Fruit fly (Drosophila melanogaster) whole organism, embryonic: ENCODE measurements around the gene cbt.
A peak's percentile ranks its signal among the peaks of the same experiment; 100 is the strongest.

ENCODE experiments used
- CG10274 ChIP-seq: fragments of 200-800 bp; sonication (Bioruptor generic); optimal IDR thresholded peaks from 3 replicates; lab custom pipeline; 2017; ENCODE audit warnings: missing biosample characterization, mild to moderate bottlenecking, missing genetic modification characterization
- CG10431 ChIP-seq: fragments of 200-800 bp; sonication (Bioruptor generic); optimal IDR thresholded peaks from 3 replicates; lab custom pipeline; 2018; ENCODE audit warnings: missing biosample characterization, mild to moderate bottlenecking, missing genetic modification characterization
- CG10959 ChIP-seq: fragments of 200-800 bp; sonication (Bioruptor generic); IDR thresholded peaks from 2 replicates; pipeline ENCODE4 v1.3.6; 2022; ENCODE audit warnings: missing biosample characterization, missing genetic modification characterization
- CG14710 ChIP-seq: fragments of 200-800 bp; sonication (Bioruptor generic); optimal IDR thresholded peaks from 3 replicates; lab custom pipeline; 2019; ENCODE audit warnings: missing biosample characterization, mild to moderate bottlenecking, missing genetic modification characterization, moderate library complexity
- CG1792 ChIP-seq: fragments of 200-800 bp; sonication (Bioruptor generic); optimal IDR thresholded peaks from 2 replicates; lab custom pipeline; 2016; ENCODE audit warnings: missing biosample characterization, missing genetic modification characterization
- CG1832 ChIP-seq: fragments of 200-800 bp; sonication (Bioruptor generic); optimal IDR thresholded peaks from 2 replicates; lab custom pipeline; 2017; ENCODE audit warnings: missing biosample characterization, mild to moderate bottlenecking, missing genetic modification characterization, inconsistent platforms
- CG2116 ChIP-seq: fragments of 200-800 bp; sonication (Bioruptor generic); optimal IDR thresholded peaks from 3 replicates; lab custom pipeline; 2018; ENCODE audit warnings: missing biosample characterization, mild to moderate bottlenecking, missing genetic modification characterization
- CG2199 ChIP-seq: fragments of 200-800 bp; sonication (Bioruptor generic); IDR thresholded peaks from 3 replicates; pipeline ENCODE4 v1.3.6; 2022; ENCODE audit warnings: missing biosample characterization, missing genetic modification characterization
- CG2202 ChIP-seq: fragments of 200-800 bp; sonication (Bioruptor generic); optimal IDR thresholded peaks from 2 replicates; lab custom pipeline; 2018; ENCODE audit warnings: missing biosample characterization, mild to moderate bottlenecking, missing genetic modification characterization
- CG34376 ChIP-seq: fragments of 200-800 bp; sonication (Bioruptor generic); optimal IDR thresholded peaks from 2 replicates; lab custom pipeline; 2018; ENCODE audit warnings: missing biosample characterization, mild to moderate bottlenecking, missing genetic modification characterization
- CG4854 ChIP-seq: fragments of 200-800 bp; sonication (Bioruptor generic); optimal IDR thresholded peaks from 2 replicates; lab custom pipeline; 2016; ENCODE audit warnings: missing biosample characterization, missing genetic modification characterization, inconsistent platforms
- CG5180 ChIP-seq: fragments of 200-800 bp; sonication (Bioruptor generic); optimal IDR thresholded peaks from 3 replicates; lab custom pipeline; 2017; ENCODE audit warnings: missing biosample characterization, missing genetic modification characterization, mild to moderate bottlenecking, moderate library complexity, missing genetic modification reagents
- CG6272 ChIP-seq: fragments of 200-800 bp; sonication (Bioruptor generic); IDR thresholded peaks from 2 replicates; pipeline ENCODE4 v1.3.6; 2022; ENCODE audit warnings: missing biosample characterization, missing genetic modification characterization
- CG6791 ChIP-seq: fragments of 200-800 bp; sonication (Bioruptor generic); IDR thresholded peaks from 3 replicates; pipeline ENCODE4 v1.3.6; 2022; ENCODE audit warnings: missing biosample characterization, missing genetic modification characterization; ENCODE audit not compliant: partially characterized antibody
- CG9215 ChIP-seq: fragments of 200-800 bp; sonication (Bioruptor generic); IDR thresholded peaks from 2 replicates; pipeline ENCODE4 v1.3.6; 2022; ENCODE audit warnings: missing biosample characterization, missing genetic modification characterization
- Drgx ChIP-seq: fragments of 200-800 bp; sonication (Bioruptor generic); IDR thresholded peaks from 2 replicates; pipeline ENCODE4 v1.3.6; 2022; ENCODE audit warnings: missing biosample characterization, missing genetic modification characterization
- HLH54F ChIP-seq: fragments of 200-800 bp; sonication (Bioruptor generic); optimal IDR thresholded peaks from 3 replicates; lab custom pipeline; 2016; ENCODE audit warnings: missing biosample characterization, missing genetic modification characterization
- HmgD ChIP-seq: fragments of 200-800 bp; sonication (Bioruptor generic); optimal IDR thresholded peaks from 3 replicates; lab custom pipeline; 2016; ENCODE audit warnings: missing biosample characterization, missing genetic modification characterization
- Hmx ChIP-seq: fragments of 200-800 bp; sonication (Bioruptor generic); optimal IDR thresholded peaks from 2 replicates; lab custom pipeline; 2016; ENCODE audit warnings: missing biosample characterization, missing genetic modification characterization
- Hr78 ChIP-seq, 2 experiments: fragments of 200-800 bp in 1 of 2; fragments of >200 bp in 1 of 2; sonication (Bioruptor generic) in 1 of 2; optimal IDR thresholded peaks; 2 replicates each; lab custom pipeline; 2017 to 2019; ENCODE audit warnings: missing biosample characterization in 2 of 2, missing genetic modification characterization in 2 of 2, mild to moderate bottlenecking in 1 of 2, moderate library complexity in 1 of 2
- MTF-1 ChIP-seq: fragments of 200-800 bp; sonication (Bioruptor generic); optimal IDR thresholded peaks from 2 replicates; lab custom pipeline; 2018; ENCODE audit warnings: missing biosample characterization, mild to moderate bottlenecking, missing genetic modification characterization, borderline replicate concordance
- Med ChIP-seq: fragments of 200-800 bp; sonication (Bioruptor generic); peaks from one replicate; lab custom pipeline; 2016; ENCODE audit warnings: missing biosample characterization, missing genetic modification characterization, mild to moderate bottlenecking, inconsistent platforms, moderate library complexity
- Mrtf ChIP-seq: fragments of 200-800 bp; sonication (Bioruptor generic); IDR thresholded peaks from 3 replicates; pipeline ENCODE4 v1.3.6; 2022; ENCODE audit warnings: missing biosample characterization, missing genetic modification characterization
- NC2α ChIP-seq: fragments of 200-800 bp; sonication (Bioruptor generic); optimal IDR thresholded peaks from 2 replicates; lab custom pipeline; 2016; ENCODE audit warnings: missing biosample characterization, missing genetic modification characterization
- Oaz ChIP-seq: fragments of 200-800 bp; sonication (Bioruptor generic); IDR thresholded peaks from 2 replicates; pipeline ENCODE4 v1.3.6; 2022; ENCODE audit warnings: missing biosample characterization, missing genetic modification characterization
- PHDP ChIP-seq: fragments of 200-800 bp; sonication (Bioruptor generic); optimal IDR thresholded peaks from 3 replicates; lab custom pipeline; 2018; ENCODE audit warnings: missing biosample characterization, mild to moderate bottlenecking, missing genetic modification characterization, moderate library complexity
- Rfx ChIP-seq: fragments of 200-800 bp; sonication (Bioruptor generic); IDR thresholded peaks from 2 replicates; pipeline ENCODE4 v1.3.6; 2022; ENCODE audit warnings: missing biosample characterization, missing genetic modification characterization
- Side ChIP-seq: fragments of 200-800 bp; sonication (Bioruptor generic); optimal IDR thresholded peaks from 2 replicates; lab custom pipeline; 2016; ENCODE audit warnings: missing biosample characterization, missing genetic modification characterization
- Six4 ChIP-seq: fragments of 200-800 bp; sonication (Bioruptor generic); optimal IDR thresholded peaks from 2 replicates; lab custom pipeline; 2016; ENCODE audit warnings: missing biosample characterization, missing genetic modification characterization
- ci ChIP-seq: fragments of 200-800 bp; sonication (Bioruptor generic); IDR thresholded peaks from 3 replicates; pipeline ENCODE4 v1.3.6; 2022; ENCODE audit warnings: missing biosample characterization, missing genetic modification characterization
- dysf ChIP-seq: fragments of 200-800 bp; sonication (Bioruptor generic); IDR thresholded peaks from 3 replicates; pipeline ENCODE4 v1.3.6; 2022; ENCODE audit warnings: missing biosample characterization, missing genetic modification characterization
- ems ChIP-seq: fragments of 200-800 bp; sonication (Bioruptor generic); optimal IDR thresholded peaks from 3 replicates; lab custom pipeline; 2016; ENCODE audit warnings: missing biosample characterization, missing genetic modification characterization
- fu2 ChIP-seq: fragments of 200-800 bp; sonication (Bioruptor generic); optimal IDR thresholded peaks from 2 replicates; lab custom pipeline; 2016; ENCODE audit warnings: missing biosample characterization, missing genetic modification characterization
- gce ChIP-seq: fragments of 200-800 bp; sonication (Bioruptor generic); IDR thresholded peaks from 3 replicates; pipeline ENCODE4 v1.3.6; 2022; ENCODE audit warnings: missing biosample characterization, missing genetic modification characterization
- gfzf ChIP-seq: fragments of 200-800 bp; sonication (Bioruptor generic); optimal IDR thresholded peaks from 2 replicates; lab custom pipeline; 2016; ENCODE audit warnings: missing biosample characterization, mild to moderate bottlenecking, missing genetic modification characterization, moderate library complexity
- grau ChIP-seq: fragments of 200-800 bp; optimal IDR thresholded peaks from 3 replicates; lab custom pipeline; 2019; ENCODE audit warnings: missing biosample characterization, mild to moderate bottlenecking, missing genetic modification characterization, moderate library complexity
- ham ChIP-seq: fragments of 200-800 bp; sonication (Bioruptor generic); IDR thresholded peaks from 2 replicates; pipeline ENCODE4 v1.3.6; 2022; ENCODE audit warnings: missing biosample characterization, missing genetic modification characterization
- hbn ChIP-seq: fragments of 200-800 bp; sonication (Bioruptor generic); IDR thresholded peaks from 2 replicates; pipeline ENCODE4 v1.3.6; 2022; ENCODE audit warnings: missing biosample characterization, missing genetic modification characterization; ENCODE audit not compliant: partially characterized antibody
- knrl ChIP-seq: fragments of 200-800 bp; sonication (Bioruptor generic); IDR thresholded peaks from 3 replicates; pipeline ENCODE4 v1.3.6; 2022; ENCODE audit warnings: missing biosample characterization, missing genetic modification characterization; ENCODE audit not compliant: partially characterized antibody
- lmd ChIP-seq: fragments of 200-800 bp; sonication (Bioruptor generic); IDR thresholded peaks from 2 replicates; pipeline ENCODE4 v1.3.6; 2022; ENCODE audit warnings: missing biosample characterization, missing genetic modification characterization
- nmo ChIP-seq: fragments of 200-800 bp; sonication (Bioruptor generic); optimal IDR thresholded peaks from 2 replicates; lab custom pipeline; 2018; ENCODE audit warnings: missing biosample characterization, mild to moderate bottlenecking, missing genetic modification characterization, moderate library complexity
- pho ChIP-seq: fragments of 200-800 bp; sonication (Bioruptor generic); optimal IDR thresholded peaks from 2 replicates; lab custom pipeline; 2016; ENCODE audit warnings: missing biosample characterization, missing genetic modification characterization
- repo ChIP-seq: fragments of 200-800 bp; sonication (Bioruptor generic); optimal IDR thresholded peaks from 2 replicates; lab custom pipeline; 2016; ENCODE audit warnings: missing biosample characterization, missing genetic modification characterization
- slbo ChIP-seq: fragments of 200-800 bp; sonication (Bioruptor generic); IDR thresholded peaks from 2 replicates; pipeline ENCODE4 v1.3.6; 2022; ENCODE audit warnings: missing biosample characterization, missing genetic modification characterization
- slou ChIP-seq: fragments of 200-800 bp; sonication (Bioruptor generic); optimal IDR thresholded peaks from 3 replicates; lab custom pipeline; 2016; ENCODE audit warnings: missing biosample characterization, missing genetic modification characterization
- ssp ChIP-seq: fragments of 200-800 bp; sonication (Bioruptor generic); IDR thresholded peaks from 2 replicates; pipeline ENCODE4 v1.3.6; 2022; ENCODE audit warnings: missing biosample characterization, missing genetic modification characterization
- tio ChIP-seq: fragments of 200-800 bp; sonication (Bioruptor generic); optimal IDR thresholded peaks from 2 replicates; lab custom pipeline; 2017; ENCODE audit warnings: missing biosample characterization, missing genetic modification characterization, inconsistent platforms
- trem ChIP-seq: fragments of 200-800 bp; optimal IDR thresholded peaks from 3 replicates; lab custom pipeline; 2019; ENCODE audit warnings: missing biosample characterization, mild to moderate bottlenecking, missing genetic modification characterization, moderate library complexity
- zen ChIP-seq: fragments of 200-800 bp; sonication (Bioruptor generic); optimal IDR thresholded peaks from 3 replicates; lab custom pipeline; 2018; ENCODE audit warnings: missing biosample characterization, mild to moderate bottlenecking, missing genetic modification characterization, moderate library complexity

Gene cbt

dm6 chr2L:429680-430484 is 49.6 kb downstream of the cbt start (continued):
- peak; percentile 66 for TF ChIP-seq CG9215 (GFP tag; lab: Robert Waterston, UW)
- peak; percentile 12 for TF ChIP-seq tio (GFP tag; lab: Kevin White, UChicago)
- TF ChIP-seq hbn (GFP tag; lab: Robert Waterston, UW), result no peak
- peak; percentile 91 for TF ChIP-seq Med (GFP tag; lab: Kevin White, UChicago)
- peak; percentile 65 for TF ChIP-seq Side (GFP tag; lab: Kevin White, UChicago)
- TF ChIP-seq CG34376 (GFP tag; lab: Kevin White, UChicago), result no peak
- TF ChIP-seq CG5180 (GFP tag; lab: Kevin White, UChicago), result no peak
- peak; percentile 34 for TF ChIP-seq Six4
- no peak for TF ChIP-seq fu2 (GFP tag; lab: Kevin White, UChicago)
- TF ChIP-seq dysf (GFP tag; lab: Robert Waterston, UW), result peak; percentile 59; the same call in 2 of the 3 replicates
- TF ChIP-seq CG14710 (tag; lab: Kevin White, UChicago), result peak; percentile 48
- no peak for TF ChIP-seq NC2α
- TF ChIP-seq CG10431 (GFP tag; lab: Kevin White, UChicago), result no peak
- TF ChIP-seq ham, result no peak
- no peak for TF ChIP-seq CG1832 (GFP tag; lab: Kevin White, UChicago)
- peak; percentile 12 for TF ChIP-seq CG4854 (GFP tag; lab: Kevin White, UChicago)
- peak; percentile 0 for TF ChIP-seq CG2202 (tag; lab: Kevin White, UChicago)
- TF ChIP-seq CG10274 (GFP tag; lab: Kevin White, UChicago), result no peak
- TF ChIP-seq pho (GFP tag; lab: Kevin White, UChicago), result peak; percentile 52
- TF ChIP-seq knrl (GFP tag; lab: Robert Waterston, UW), result 0 out of 3 replicates have a peak, but pooled peaks have one; percentile 32
- no peak for TF ChIP-seq gce
- TF ChIP-seq lmd (GFP tag; lab: Robert Waterston, UW), result peak; percentile 43; the same call in 1 of the 2 replicates
- TF ChIP-seq grau, result peak; percentile 44
- TF ChIP-seq PHDP (tag; lab: Kevin White, UChicago), result peak; percentile 29
- peak; percentile 58 for TF ChIP-seq Drgx
- peak; percentile 41; the same call in 1 of the 2 replicates for TF ChIP-seq CG10959 (GFP tag; lab: Robert Waterston, UW)
- no peak for TF ChIP-seq repo (GFP tag; lab: Kevin White, UChicago)
- TF ChIP-seq CG2116 (GFP tag; lab: Kevin White, UChicago), result no peak
- TF ChIP-seq slou (GFP tag; lab: Kevin White, UChicago), result no peak
- TF ChIP-seq HLH54F (GFP tag; lab: Kevin White, UChicago), result peak; percentile 37
- peak; percentile 66 for TF ChIP-seq slbo (GFP tag; lab: Robert Waterston, UW)
- no peak for TF ChIP-seq zen (tag; lab: Kevin White, UChicago)
- no peak for TF ChIP-seq CG6791 (GFP tag; lab: Robert Waterston, UW)
- TF ChIP-seq MTF-1, result no peak
- peak; percentile 38 for TF ChIP-seq ems
- TF ChIP-seq Hmx, result no peak
- TF ChIP-seq CG1792 (GFP tag; lab: Kevin White, UChicago), result peak; percentile 5
- peak; percentile 35; the same call in 1 of the 3 replicates for TF ChIP-seq Mrtf (GFP tag; lab: Robert Waterston, UW)
- no peak for TF ChIP-seq HmgD (GFP tag; lab: Kevin White, UChicago)
- TF ChIP-seq Hr78 (GFP tag; optimal IDR thresholded peaks at IDR 0.05; lab: Kevin White, UChicago), result peak in 1 of 2 experiments; percentile 89
- no peak for TF ChIP-seq CG2199
- TF ChIP-seq ci (GFP tag; lab: Robert Waterston, UW), result peak; percentile 49; the same call in 1 of the 3 replicates
- no peak for TF ChIP-seq gfzf (GFP tag; lab: Kevin White, UChicago)
- 0 out of 2 replicates have a peak, but pooled peaks have one; percentile 49 for TF ChIP-seq CG6272 (GFP tag; lab: Robert Waterston, UW)
- TF ChIP-seq Rfx, result peak; percentile 64; the same call in 1 of the 2 replicates
- TF ChIP-seq nmo (GFP tag; lab: Kevin White, UChicago), result peak; percentile 49
- TF ChIP-seq ssp (GFP tag; lab: Robert Waterston, UW), result peak; percentile 25; the same call in 1 of the 2 replicates
- TF ChIP-seq trem (tag; lab: Kevin White, UChicago), result peak; percentile 9
- no peak for TF ChIP-seq Oaz
